Worm (Caenorhabditis elegans) whole organism, L3 larva: ENCODE data around the gene wht-7.

Experiments
- ceh-9 ChIP-seq: sonication (generic microtip); optimal IDR thresholded peaks from 2 replicates; lab custom pipeline; 2018; ENCODE audit warnings: missing biosample characterization, missing genetic modification characterization
- daf-12 ChIP-seq: fragments of 150-350 bp; optimal IDR thresholded peaks from 2 replicates; lab custom pipeline; 2014; ENCODE audit warnings: missing biosample characterization, missing genetic modification reagents, missing genetic modification characterization
- lin-39 ChIP-seq: fragments of 150-350 bp; optimal IDR thresholded peaks from 2 replicates; lab custom pipeline; 2018; ENCODE audit warnings: missing biosample characterization, missing genetic modification reagents, missing genetic modification characterization
- nhr-237 ChIP-seq: fragments of 150-350 bp; optimal IDR thresholded peaks from 2 replicates; lab custom pipeline; 2014; ENCODE audit warnings: missing biosample characterization, missing genetic modification characterization
- nhr-25 ChIP-seq: sonication (generic microtip); optimal IDR thresholded peaks from 2 replicates; lab custom pipeline; 2017; ENCODE audit warnings: missing biosample characterization, missing genetic modification characterization
- nhr-28 ChIP-seq: fragments of 150-350 bp; optimal IDR thresholded peaks from 2 replicates; lab custom pipeline; 2014; ENCODE audit warnings: missing biosample characterization, missing genetic modification characterization
- nhr-67 ChIP-seq: fragments of 150-350 bp; optimal IDR thresholded peaks from 2 replicates; lab custom pipeline; 2014; ENCODE audit warnings: missing biosample characterization, missing genetic modification characterization
- snpc-4 ChIP-seq: fragments of 150-350 bp; optimal IDR thresholded peaks from 2 replicates; lab custom pipeline; 2014; ENCODE audit warnings: missing biosample characterization, missing genetic modification characterization
- ztf-11 ChIP-seq: fragments of 150-350 bp; optimal IDR thresholded peaks from 2 replicates; lab custom pipeline; 2014; ENCODE audit warnings: missing biosample characterization, missing genetic modification characterization

ce11 chrIII:6168497-6169227 lies 19.3 kb upstream of the wht-7 start, which contains the start of gene efk-1:
- TF ChIP-seq ztf-11 (tag; lab: Kevin White, UChicago) (no peak), ceh-9 (no peak), nhr-67 (tag; lab: Kevin White, UChicago) (no peak), lin-39 (tag; lab: Kevin White, UChicago) (no peak), nhr-237 (tag; lab: Kevin White, UChicago) (no peak), nhr-25 (tag; lab: Kevin White, UChicago) (no peak), nhr-28 (no peak), daf-12 (tag; lab: Kevin White, UChicago) (no peak), snpc-4 (no peak)
